Worm (Caenorhabditis elegans): ENCODE data around the gene lgg-2.

lgg-2 gene

ce11 chrIV:10915388-10915787, 20.3 kb downstream of the lgg-2 start, which contains the start of gene ZK593.3:
TSS of gene ZK593.3 (plus strand) at chrIV:10915688.
- no peak for TF ChIP-seq dao-5 (tag; optimal IDR thresholded peaks at IDR 0.05)
- no peak for TF ChIP-seq W03F9.2 (tag; optimal IDR thresholded peaks at IDR 0.05)
- TF ChIP-seq him-1 (tag; optimal IDR thresholded peaks at IDR 0.05): no peak

DNA sequence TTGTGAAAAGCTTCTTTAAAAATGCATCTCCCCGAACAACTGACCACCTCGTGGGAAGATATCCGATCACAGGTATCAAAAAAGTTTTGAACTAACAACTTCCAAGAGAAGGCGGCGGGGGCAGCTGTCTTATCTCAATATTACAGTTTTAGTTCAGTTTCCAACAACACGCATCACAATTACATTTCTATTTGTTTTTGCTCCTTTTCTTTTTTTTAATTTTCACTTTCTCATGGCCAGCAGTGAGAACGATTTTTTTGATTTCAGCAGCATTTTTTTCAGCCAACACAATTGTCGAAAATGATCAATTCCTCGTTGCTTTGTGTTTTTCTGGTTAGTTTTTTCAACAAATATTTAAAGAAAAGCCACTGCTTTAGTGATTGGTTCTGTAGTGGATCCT, 22.6 kb downstream of the lgg-2 start, which contains the start of gene ZK593.2:
Gene ZK593.2 (plus strand): TSS at position 301 of the 400 bp plus-strand sequence.
- TF ChIP-seq dao-5 (tag; optimal IDR thresholded peaks at IDR 0.05) (no peak), W03F9.2 (tag; optimal IDR thresholded peaks at IDR 0.05) (no peak)

- TF ChIP-seq dao-5 (tag; optimal IDR thresholded peaks at IDR 0.05): no peak
- TF ChIP-seq W03F9.2 (tag; optimal IDR thresholded peaks at IDR 0.05): no peak
- TF ChIP-seq him-1 (tag; optimal IDR thresholded peaks at IDR 0.05): no peak
Measured at ce11 chrIV:10909708-10910107, 26.0 kb downstream of the lgg-2 start, which contains the start of gene pyk-2. TSS of gene pyk-2 (plus strand) at chrIV:10909913.

ce11 chrIV:10909206-10909605, 26.5 kb downstream of the lgg-2 start, which contains the start of gene ZK596.2:
TSS of gene ZK596.2 (minus strand) at chrIV:10909306.
- TF ChIP-seq him-1 (tag; optimal IDR thresholded peaks at IDR 0.05): no peak
- no peak for TF ChIP-seq dao-5 (tag; optimal IDR thresholded peaks at IDR 0.05)
- TF ChIP-seq W03F9.2 (tag; optimal IDR thresholded peaks at IDR 0.05): no peak

- no peak for TF ChIP-seq W03F9.2 (tag; optimal IDR thresholded peaks at IDR 0.05)
- TF ChIP-seq dao-5 (tag; optimal IDR thresholded peaks at IDR 0.05): no peak
Measured at ce11 chrIV:10904282-10904681, 31.4 kb downstream of the lgg-2 start, which contains the start of gene ZK596.3. TSS of gene ZK596.3 (minus strand) at chrIV:10904382.

DNA sequence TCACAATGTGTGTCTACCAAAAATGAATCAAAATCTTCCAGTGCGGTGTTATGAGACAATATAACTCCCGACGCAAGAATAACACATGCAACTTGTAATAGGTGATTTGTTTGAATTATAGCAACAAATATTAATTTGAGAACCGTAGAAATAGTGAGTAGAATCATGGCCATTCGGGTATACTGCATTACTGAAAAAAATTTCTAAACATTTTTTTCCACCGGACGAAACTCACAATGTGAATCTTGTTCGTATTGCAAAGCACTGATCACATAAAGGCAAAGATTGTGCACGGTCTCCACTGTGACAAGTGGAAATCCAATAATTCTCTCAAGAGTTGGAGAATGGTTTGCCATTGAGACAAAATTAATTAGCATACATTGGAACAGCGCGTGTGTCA, 33.2 kb downstream of the lgg-2 start:
- TF ChIP-seq W03F9.2 (tag; optimal IDR thresholded peaks at IDR 0.05) (no peak), dao-5 (tag; optimal IDR thresholded peaks at IDR 0.05) (no peak), him-1 (tag; optimal IDR thresholded peaks at IDR 0.05) (no peak)

DNA sequence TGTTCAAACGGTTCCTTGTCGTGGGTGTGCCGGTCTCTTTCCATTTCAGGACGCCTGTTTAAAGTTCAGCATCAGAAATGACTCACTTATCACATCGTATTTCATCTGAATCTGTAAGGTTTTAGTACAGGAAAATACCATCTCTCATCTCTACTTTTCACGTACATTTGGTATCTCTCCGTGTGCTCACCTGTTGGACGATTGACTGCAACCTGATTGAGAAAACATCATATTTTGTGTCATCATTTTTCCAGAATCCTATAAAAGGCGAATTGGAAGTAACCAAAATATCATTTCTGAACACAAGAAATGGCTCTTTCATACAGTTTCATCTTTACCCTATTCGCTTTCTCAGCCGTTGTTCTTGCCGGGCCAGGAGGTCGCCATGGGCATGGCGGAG, 35.6 kb downstream of the lgg-2 start, which contains the start of gene srlf-30:
Gene srlf-30 (plus strand): TSS at position 301 of the 400 bp plus-strand sequence.
- TF ChIP-seq dao-5 (tag; optimal IDR thresholded peaks at IDR 0.05) (no peak), W03F9.2 (tag; optimal IDR thresholded peaks at IDR 0.05) (no peak), him-1 (tag; optimal IDR thresholded peaks at IDR 0.05) (no peak)

- TF ChIP-seq dao-5 (tag; optimal IDR thresholded peaks at IDR 0.05) (no peak), W03F9.2 (tag; optimal IDR thresholded peaks at IDR 0.05) (no peak), him-1 (tag; optimal IDR thresholded peaks at IDR 0.05) (no peak)
Measured at ce11 chrIV:10899091-10899490, 36.6 kb downstream of the lgg-2 start, which contains the start of the genes F13E9.9 and F13E9.19. TSS of gene F13E9.9 (minus strand) at chrIV:10899191. TSS of gene F13E9.19 (plus strand) at chrIV:10899406.

DNA sequence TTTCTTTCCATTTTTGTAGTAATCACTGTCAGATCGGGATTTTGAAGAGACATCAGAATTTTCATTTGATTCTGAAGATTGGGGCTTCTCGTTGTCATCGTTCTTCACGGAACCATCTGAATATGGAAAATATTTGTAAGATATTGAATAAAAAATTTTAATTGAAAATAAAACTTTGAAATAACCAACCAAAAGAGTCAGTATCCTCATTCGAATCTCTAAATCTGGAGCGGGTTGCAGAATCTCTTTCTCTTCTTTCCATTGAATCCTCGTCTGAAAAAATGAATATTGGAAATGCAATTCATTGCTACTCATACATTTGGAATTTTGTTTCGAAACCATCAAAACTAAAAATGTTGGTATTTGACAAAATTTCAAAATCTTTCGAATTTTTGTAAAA, 37.5 kb downstream of the lgg-2 start:
- TF ChIP-seq him-1 (tag; optimal IDR thresholded peaks at IDR 0.05): no peak

ce11 chrIV:10896512-10896911, 39.2 kb downstream of the lgg-2 start, which contains the start of gene srlf-13:
TSS of gene srlf-13 (minus strand) at chrIV:10896612.
- no peak for TF ChIP-seq dao-5 (tag; optimal IDR thresholded peaks at IDR 0.05)

ce11 chrIV:10894255-10894654, 41.4 kb downstream of the lgg-2 start, which contains the start of gene srlf-14:
TSS of gene srlf-14 (minus strand) at chrIV:10894355.
- no peak for TF ChIP-seq W03F9.2 (tag; optimal IDR thresholded peaks at IDR 0.05)
- no peak for TF ChIP-seq dao-5 (tag; optimal IDR thresholded peaks at IDR 0.05)
- no peak for TF ChIP-seq him-1 (tag; optimal IDR thresholded peaks at IDR 0.05)

- TF ChIP-seq W03F9.2 (tag; optimal IDR thresholded peaks at IDR 0.05): no peak
- TF ChIP-seq him-1 (tag; optimal IDR thresholded peaks at IDR 0.05): no peak
Measured at ce11 chrIV:10891993-10892392, 43.7 kb downstream of the lgg-2 start, which contains the start of gene srlf-12. TSS of gene srlf-12 (minus strand) at chrIV:10892093.

ce11 chrIV:10889820-10890462, 45.8 kb downstream of the lgg-2 start, which contains the start of gene F13E9.15:
TSS of gene F13E9.15 (minus strand) at chrIV:10889870.
- TF ChIP-seq dao-5 (tag; optimal IDR thresholded peaks at IDR 0.05) (no peak), him-1 (tag; optimal IDR thresholded peaks at IDR 0.05) (no peak), W03F9.2 (tag; optimal IDR thresholded peaks at IDR 0.05) (no peak)

- TF ChIP-seq dao-5 (tag; optimal IDR thresholded peaks at IDR 0.05): no peak
- TF ChIP-seq W03F9.2 (tag; optimal IDR thresholded peaks at IDR 0.05): no peak
- no peak for TF ChIP-seq him-1 (tag; optimal IDR thresholded peaks at IDR 0.05)
Measured at ce11 chrIV:10887285-10887684, 48.4 kb downstream of the lgg-2 start, which contains the start of gene F13E9.16. TSS of gene F13E9.16 (minus strand) at chrIV:10887385.

- TF ChIP-seq dao-5 (tag; optimal IDR thresholded peaks at IDR 0.05): no peak
- no peak for TF ChIP-seq him-1 (tag; optimal IDR thresholded peaks at IDR 0.05)
- TF ChIP-seq W03F9.2 (tag; optimal IDR thresholded peaks at IDR 0.05): no peak
Measured at ce11 chrIV:10885915-10886314, 49.8 kb downstream of the lgg-2 start, which contains the start of gene srlf-11. TSS of gene srlf-11 (minus strand) at chrIV:10886015.

Data from whole organism, L4/young adult.